Worm (Caenorhabditis elegans): ENCODE data around the gene msp-50.

The msp-50 gene

DNA sequence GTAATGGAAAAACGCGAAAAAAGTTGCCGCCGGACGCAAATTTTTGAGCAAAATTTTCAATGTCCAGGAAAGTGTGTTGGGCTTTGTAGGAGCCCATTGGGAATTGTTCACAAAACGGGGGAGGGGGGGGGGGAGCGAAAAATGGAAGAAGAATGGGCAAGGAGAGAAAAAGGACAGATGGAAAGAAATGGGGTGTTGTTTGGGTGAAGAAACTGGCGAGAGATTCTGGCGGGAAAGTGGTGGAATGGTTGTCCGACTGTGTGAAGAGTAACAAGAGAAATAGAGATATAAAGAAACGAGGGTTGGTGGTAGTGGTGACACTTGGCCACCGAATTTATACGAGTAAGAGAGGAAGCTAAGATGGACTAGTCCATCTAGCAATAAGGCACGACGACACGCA, 26.7 kb downstream of the msp-50 start:
- TF ChIP-seq nhr-6 (tag; optimal IDR thresholded peaks at IDR 0.05) (no peak), aly-2 (tag; optimal IDR thresholded peaks at IDR 0.05) (no peak), elt-1 (tag; optimal IDR thresholded peaks at IDR 0.05) (no peak), F13H6.1 (tag; optimal IDR thresholded peaks at IDR 0.05) (no peak), blmp-1 (tag; optimal IDR thresholded peaks at IDR 0.05; ENCODE audit: insufficient read depth) (no peak), nhr-25 (tag; optimal IDR thresholded peaks at IDR 0.05) (no peak), crh-2 (tag; optimal IDR thresholded peaks at IDR 0.05) (no peak), C34F6.9 (tag; optimal IDR thresholded peaks at IDR 0.05) (peak; percentile 20), ama-1 (optimal IDR thresholded peaks at IDR 0.05) (no peak), ztf-11 (tag; optimal IDR thresholded peaks at IDR 0.05) (no peak), sma-9 (GFP tag; optimal IDR thresholded peaks at IDR 0.05) (no peak), sma-9 (tag; optimal IDR thresholded peaks at IDR 0.05) (no peak), mbf-1 (tag; optimal IDR thresholded peaks at IDR 0.05) (no peak), unc-39 (tag; optimal IDR thresholded peaks at IDR 0.05) (no peak), lin-39 (tag; optimal IDR thresholded peaks at IDR 0.05) (no peak), Y55F3AM.14 (GFP tag; optimal IDR thresholded peaks at IDR 0.05) (no peak), gmeb-1 (tag; optimal IDR thresholded peaks at IDR 0.05) (no peak), mab-5 (tag; optimal IDR thresholded peaks at IDR 0.05) (peak; percentile 24), unc-55 (GFP tag; optimal IDR thresholded peaks at IDR 0.05) (peak; percentile 39), R02D3.7 (tag; optimal IDR thresholded peaks at IDR 0.05) (no peak), peb-1 (tag; optimal IDR thresholded peaks at IDR 0.05) (no peak), nhr-129 (tag; optimal IDR thresholded peaks at IDR 0.05) (peak; percentile 6), nhr-77 (tag; optimal IDR thresholded peaks at IDR 0.05) (no peak), nhr-10 (tag; optimal IDR thresholded peaks at IDR 0.05) (no peak), lin-11 (tag; optimal IDR thresholded peaks at IDR 0.05) (no peak), lsy-2 (tag; optimal IDR thresholded peaks at IDR 0.05) (peak in 1 of 2 experiments; percentile 17), dmd-4 (tag; optimal IDR thresholded peaks at IDR 0.05) (no peak), alr-1 (tag; optimal IDR thresholded peaks at IDR 0.05) (no peak), elt-3 (tag; optimal IDR thresholded peaks at IDR 0.05) (no peak), mdl-1 (tag; optimal IDR thresholded peaks at IDR 0.05) (no peak)

ce11 chrII:5227768-5228167, 28.2 kb downstream of the msp-50 start:
- no peak for TF ChIP-seq nhr-23 (tag; optimal IDR thresholded peaks at IDR 0.05)
- no peak for TF ChIP-seq lin-11 (tag; optimal IDR thresholded peaks at IDR 0.05)
- peak; percentile 39 for TF ChIP-seq crh-2 (tag; optimal IDR thresholded peaks at IDR 0.05)
- peak; percentile 66 for TF ChIP-seq nhr-129 (tag; optimal IDR thresholded peaks at IDR 0.05)
- peak; percentile 32 for TF ChIP-seq C34F6.9 (tag; optimal IDR thresholded peaks at IDR 0.05)
- TF ChIP-seq ceh-82 (tag; optimal IDR thresholded peaks at IDR 0.05): no peak
- TF ChIP-seq fos-1 (tag; optimal IDR thresholded peaks at IDR 0.05): peak; percentile 41
- TF ChIP-seq snpc-4 (tag; optimal IDR thresholded peaks at IDR 0.05): no peak
- TF ChIP-seq aly-2 (tag; optimal IDR thresholded peaks at IDR 0.05): no peak
- TF ChIP-seq sma-9 (GFP tag; optimal IDR thresholded peaks at IDR 0.05): peak; percentile 42
- TF ChIP-seq sma-9 (tag; optimal IDR thresholded peaks at IDR 0.05): no peak
- no peak for TF ChIP-seq lin-39 (tag; optimal IDR thresholded peaks at IDR 0.05)
- TF ChIP-seq ztf-4 (tag; optimal IDR thresholded peaks at IDR 0.05): no peak
- peak; percentile 28 for TF ChIP-seq unc-55 (GFP tag; optimal IDR thresholded peaks at IDR 0.05)
- no peak for TF ChIP-seq elt-1 (tag; optimal IDR thresholded peaks at IDR 0.05)
- TF ChIP-seq nhr-11 (tag; optimal IDR thresholded peaks at IDR 0.05): no peak
- TF ChIP-seq F13H6.1 (tag; optimal IDR thresholded peaks at IDR 0.05): peak; percentile 67
- no peak for TF ChIP-seq nhr-25 (tag; optimal IDR thresholded peaks at IDR 0.05)
- TF ChIP-seq nhr-10 (tag; optimal IDR thresholded peaks at IDR 0.05): no peak
- no peak for TF ChIP-seq R02D3.7 (tag; optimal IDR thresholded peaks at IDR 0.05)
- peak; percentile 28 for TF ChIP-seq gmeb-1 (tag; optimal IDR thresholded peaks at IDR 0.05)
- no peak for TF ChIP-seq egl-27 (tag; optimal IDR thresholded peaks at IDR 0.05)

- TF ChIP-seq nhr-11 (tag; optimal IDR thresholded peaks at IDR 0.05) (no peak), crh-2 (tag; optimal IDR thresholded peaks at IDR 0.05) (no peak), nhr-6 (tag; optimal IDR thresholded peaks at IDR 0.05) (no peak), lin-13 (GFP tag; optimal IDR thresholded peaks at IDR 0.05) (no peak), sma-3 (GFP tag; optimal IDR thresholded peaks at IDR 0.05) (no peak), ztf-1 (GFP tag; conservative IDR thresholded peaks at IDR 0.05) (no peak), unc-62 (GFP tag; optimal IDR thresholded peaks at IDR 0.05) (no peak), nhr-237 (tag; optimal IDR thresholded peaks at IDR 0.05) (no peak), zag-1 (tag; optimal IDR thresholded peaks at IDR 0.05) (no peak), nhr-129 (tag; optimal IDR thresholded peaks at IDR 0.05) (no peak), elt-1 (tag; optimal IDR thresholded peaks at IDR 0.05) (no peak), mdl-1 (tag; optimal IDR thresholded peaks at IDR 0.05) (no peak), nhr-12 (tag; optimal IDR thresholded peaks at IDR 0.05) (no peak)
Measured at ce11 chrII:5228662-5229061, 29.1 kb downstream of the msp-50 start.
